Worm (Caenorhabditis elegans): ENCODE measurements around the gene T26A5.6.
A peak's percentile ranks its signal among the peaks of the same experiment; 100 is the strongest.

The T26A5.6 gene

ce11 chrIII:6464113-6464571 is 13.6 kb upstream of the T26A5.6 start (continued):
- TF ChIP-seq D1046.2 (GFP tag; IDR thresholded peaks at IDR 0.05) (peak; percentile 89), unc-130 (GFP tag; optimal IDR thresholded peaks at IDR 0.05) (peak; percentile 7), nhr-41 (GFP tag; IDR thresholded peaks at IDR 0.05) (0 out of 2 replicates have a peak, but pooled peaks have one; percentile 22), F26F4.8 (GFP tag; conservative IDR thresholded peaks at IDR 0.05) (no peak), ceh-20 (GFP tag; IDR thresholded peaks at IDR 0.05) (peak; percentile 90), hlh-30 (tag; optimal IDR thresholded peaks at IDR 0.05; ENCODE audit: insufficient read depth) (peak; percentile 95), snpc-1.2 (GFP tag; IDR thresholded peaks at IDR 0.05) (peak; percentile 77), spr-3 (GFP tag; optimal IDR thresholded peaks at IDR 0.05) (peak; percentile 71), lin-15B (tag; optimal IDR thresholded peaks at IDR 0.05) (no peak), unc-62 (GFP tag; optimal IDR thresholded peaks at IDR 0.05 in 1 of 2) (no peak), unc-62 (tag; optimal IDR thresholded peaks at IDR 0.05) (no peak), ceh-44 (GFP tag; IDR thresholded peaks at IDR 0.05) (no peak), tra-1 (GFP tag; IDR thresholded peaks at IDR 0.05) (peak; percentile 95), rbr-2 (tag; optimal IDR thresholded peaks at IDR 0.05) (peak; percentile 93), fkh-10 (GFP tag; optimal IDR thresholded peaks at IDR 0.05) (no peak), mes-2 (tag; optimal IDR thresholded peaks at IDR 0.05; ENCODE audit: poor library complexity, severe bottlenecking) (peak; percentile 71), T20F7.1 (GFP tag; optimal IDR thresholded peaks at IDR 0.05) (peak; percentile 72), T26A8.4 (GFP tag; IDR thresholded peaks at IDR 0.05) (peak; percentile 92), Y75B8A.6 (GFP tag; IDR thresholded peaks at IDR 0.05) (0 out of 2 replicates have a peak, but pooled peaks have one; percentile 54), nhr-6 (tag; optimal IDR thresholded peaks at IDR 0.05) (peak; percentile 91), daf-12 (tag; optimal IDR thresholded peaks at IDR 0.05) (no peak), Y5F2A.4 (GFP tag; optimal IDR thresholded peaks at IDR 0.05) (peak; percentile 46), lir-3 (tag; optimal IDR thresholded peaks at IDR 0.05) (no peak), sdz-12 (GFP tag; optimal IDR thresholded peaks at IDR 0.05) (peak; percentile 25), pha-4 (GFP tag; IDR thresholded peaks at IDR 0.05) (no peak; the same call in none of the 2 replicates), pha-4 (tag; optimal IDR thresholded peaks at IDR 0.05) (peak; percentile 84), arid-1 (GFP tag; conservative IDR thresholded peaks at IDR 0.05) (peak; percentile 94), set-16 (GFP tag; IDR thresholded peaks at IDR 0.05) (peak; percentile 100), mdt-29 (GFP tag; IDR thresholded peaks at IDR 0.05) (peak; percentile 85), nhr-111 (GFP tag; optimal IDR thresholded peaks at IDR 0.05) (no peak), nhr-28 (tag; optimal IDR thresholded peaks at IDR 0.05) (peak; percentile 91), lin-1 (GFP tag; IDR thresholded peaks at IDR 0.05) (peak; percentile 92), zip-11 (GFP tag; IDR thresholded peaks at IDR 0.05) (no peak), daf-16 (GFP tag; optimal IDR thresholded peaks at IDR 0.05) (peak; percentile 82 to 84), daf-16 (tag; optimal IDR thresholded peaks at IDR 0.05) (peak; percentile 94), lin-39 (tag; optimal IDR thresholded peaks at IDR 0.05) (no peak), ztf-7 (tag; optimal IDR thresholded peaks at IDR 0.05) (no peak), hlh-11 (tag; optimal IDR thresholded peaks at IDR 0.05) (peak; percentile 97), jun-1 (tag; optimal IDR thresholded peaks at IDR 0.05) (peak; percentile 25), zfp-2 (tag; optimal IDR thresholded peaks at IDR 0.05) (peak; percentile 29), mdl-1 (tag; optimal IDR thresholded peaks at IDR 0.05) (peak; percentile 81 to 95), ctbp-1 (GFP tag; IDR thresholded peaks at IDR 0.05) (peak; percentile 89), hif-1 (tag; optimal IDR thresholded peaks at IDR 0.05) (peak in 1 of 2 experiments; percentile 85), zfp-3 (GFP tag; conservative IDR thresholded peaks at IDR 0.05) (peak; percentile 87; the same call in 1 of the 2 replicates), spr-1 (tag; optimal IDR thresholded peaks at IDR 0.05) (peak; percentile 77), lin-29 (GFP tag; IDR thresholded peaks at IDR 0.05) (no peak; the same call in 1 of the 2 replicates), gei-8 (GFP tag; optimal IDR thresholded peaks at IDR 0.05) (peak; percentile 86), attf-4 (tag; optimal IDR thresholded peaks at IDR 0.05) (no peak), hmg-1.1 (GFP tag; IDR thresholded peaks at IDR 0.05) (peak; percentile 89), ama-1 (optimal IDR thresholded peaks at IDR 0.05) (peak; percentile 89), ceh-28 (tag; optimal IDR thresholded peaks at IDR 0.05) (no peak)

Data from whole organism, L4 larva.